Worm (Caenorhabditis elegans): ENCODE data around the gene srv-29.

DNA sequence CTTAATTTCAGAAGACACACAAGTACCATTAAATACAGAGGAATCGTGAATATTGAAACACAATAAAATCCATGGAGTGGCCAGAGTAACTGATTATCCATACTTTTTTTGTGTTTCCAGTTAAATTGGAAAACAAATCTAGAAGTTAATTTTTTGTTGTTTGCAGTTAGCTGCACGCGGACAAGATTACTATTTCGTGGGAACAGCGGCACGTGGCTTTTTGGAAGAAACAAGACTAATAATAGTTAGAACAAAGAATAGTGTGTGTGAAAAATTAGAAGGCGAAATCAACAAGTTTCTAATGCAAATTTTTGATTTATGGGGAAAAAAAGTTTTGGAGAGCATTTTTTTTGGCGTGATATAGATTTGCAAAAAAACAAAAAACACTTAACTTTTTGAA lies at the start of gene srv-29:
- TF ChIP-seq ama-1 (optimal IDR thresholded peaks at IDR 0.05) (no peak), nhr-76 (tag; optimal IDR thresholded peaks at IDR 0.05) (no peak), unc-62 (GFP tag; optimal IDR thresholded peaks at IDR 0.05) (no peak)
